Worm (Caenorhabditis elegans): ENCODE measurements around the gene Y73F8A.27.
"Not testable (repeated sequence)": the region's sequence is repeated elsewhere in the genome, so short reads cannot be mapped to it uniquely, and the experiment has no call there.

Gene Y73F8A.27

DNA sequence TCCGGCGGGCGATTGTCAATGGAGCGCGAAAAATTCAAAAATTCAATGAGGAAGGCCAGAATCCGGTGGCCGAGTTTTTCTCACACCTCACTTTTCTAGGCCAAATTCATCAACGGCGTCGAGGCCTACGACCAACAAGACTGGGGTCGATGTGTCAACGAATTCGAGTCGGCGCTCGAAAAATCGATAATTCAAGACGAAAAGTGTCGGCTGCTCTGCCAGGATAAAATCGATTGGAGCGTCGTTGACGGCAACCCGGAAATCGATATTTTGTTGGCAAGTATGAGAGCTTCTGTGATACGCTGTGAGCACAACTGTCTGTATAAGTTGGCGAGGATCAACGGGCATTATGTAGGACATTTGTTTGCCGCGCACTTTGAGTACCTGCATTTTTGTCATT lies 3.2 kb downstream of the Y73F8A.27 start:
- no peak for TF ChIP-seq ceh-36 (tag; optimal IDR thresholded peaks at IDR 0.05)
- TF ChIP-seq tra-4 (tag; optimal IDR thresholded peaks at IDR 0.05) = no peak
- TF ChIP-seq ets-7 (tag; optimal IDR thresholded peaks at IDR 0.05) = no peak
- TF ChIP-seq hnd-1 (tag; optimal IDR thresholded peaks at IDR 0.05) = no peak
- no peak for TF ChIP-seq hmg-4 (GFP tag; optimal IDR thresholded peaks at IDR 0.05)
- TF ChIP-seq flt-1 (GFP tag; IDR thresholded peaks at IDR 0.05) = no peak
- no peak for TF ChIP-seq scrt-1 (GFP tag; IDR thresholded peaks at IDR 0.05)
- TF ChIP-seq aly-1 (tag; optimal IDR thresholded peaks at IDR 0.05) = no peak
- no peak for TF ChIP-seq ama-1 (optimal IDR thresholded peaks at IDR 0.05)
- TF ChIP-seq F13C5.2 (tag; optimal IDR thresholded peaks at IDR 0.05) = no peak
- no peak for TF ChIP-seq sea-1 (GFP tag; conservative IDR thresholded peaks at IDR 0.05)
- no peak for TF ChIP-seq tbx-11 (GFP tag; IDR thresholded peaks at IDR 0.05)
- no peak for TF ChIP-seq tbx-37 (GFP tag; conservative IDR thresholded peaks at IDR 0.05)
- no peak for TF ChIP-seq B0310.2 (tag; optimal IDR thresholded peaks at IDR 0.05)
- TF ChIP-seq ceh-13 (GFP tag; optimal IDR thresholded peaks at IDR 0.05) = no peak
- TF ChIP-seq hmbx-1 (tag; optimal IDR thresholded peaks at IDR 0.05) = no peak
- no peak for TF ChIP-seq pes-1 (GFP tag; IDR thresholded peaks at IDR 0.05)

DNA sequence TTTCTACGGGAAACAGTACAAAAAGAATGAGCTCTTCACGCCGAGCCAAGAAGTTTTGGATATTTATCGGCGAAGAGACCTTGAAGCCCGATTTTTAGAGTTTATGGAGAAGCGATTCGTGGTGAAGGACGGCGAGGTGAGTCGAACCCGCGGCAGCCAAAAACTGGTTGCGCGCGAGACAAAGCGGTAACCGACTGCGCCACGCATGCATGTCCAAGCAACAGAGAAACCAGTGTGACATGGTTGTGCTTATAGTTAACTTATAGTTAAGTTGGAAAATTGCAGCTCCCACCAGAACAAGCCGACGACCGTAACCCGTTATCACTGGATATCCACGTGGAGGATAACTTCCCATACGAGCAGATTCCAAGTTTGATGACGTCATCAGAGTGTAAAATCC lies 3.8 kb downstream of the Y73F8A.27 start:
- TF ChIP-seq pes-1 (GFP tag; IDR thresholded peaks at IDR 0.05) (peak; percentile 58; the same call in 1 of the 2 replicates), ceh-36 (tag; optimal IDR thresholded peaks at IDR 0.05) (peak; percentile 42), B0310.2 (tag; optimal IDR thresholded peaks at IDR 0.05) (no peak)

- no peak for TF ChIP-seq hnd-1 (tag; optimal IDR thresholded peaks at IDR 0.05)
- TF ChIP-seq B0310.2 (tag; optimal IDR thresholded peaks at IDR 0.05) = no peak
- TF ChIP-seq hmg-4 (GFP tag; optimal IDR thresholded peaks at IDR 0.05) = no peak
Observed at ce11 chrIV:15497263-15497662, 24.7 kb downstream of the Y73F8A.27 start, which contains the start of gene acr-24. TSS of gene acr-24 (plus strand) at chrIV:15497563.

ce11 chrIV:15521342-15521741 lies 48.7 kb downstream of the Y73F8A.27 start, which contains the start of gene Y73F8A.32:
TSS of gene Y73F8A.32 (minus strand) at chrIV:15521442.
- not testable (repeated sequence) for TF ChIP-seq scrt-1 (GFP tag; IDR thresholded peaks at IDR 0.05); hmbx-1 (tag; optimal IDR thresholded peaks at IDR 0.05); F13C5.2 (tag; optimal IDR thresholded peaks at IDR 0.05)
